Fruit fly (Drosophila melanogaster): ENCODE results near the gene PGAP1.

DNA sequence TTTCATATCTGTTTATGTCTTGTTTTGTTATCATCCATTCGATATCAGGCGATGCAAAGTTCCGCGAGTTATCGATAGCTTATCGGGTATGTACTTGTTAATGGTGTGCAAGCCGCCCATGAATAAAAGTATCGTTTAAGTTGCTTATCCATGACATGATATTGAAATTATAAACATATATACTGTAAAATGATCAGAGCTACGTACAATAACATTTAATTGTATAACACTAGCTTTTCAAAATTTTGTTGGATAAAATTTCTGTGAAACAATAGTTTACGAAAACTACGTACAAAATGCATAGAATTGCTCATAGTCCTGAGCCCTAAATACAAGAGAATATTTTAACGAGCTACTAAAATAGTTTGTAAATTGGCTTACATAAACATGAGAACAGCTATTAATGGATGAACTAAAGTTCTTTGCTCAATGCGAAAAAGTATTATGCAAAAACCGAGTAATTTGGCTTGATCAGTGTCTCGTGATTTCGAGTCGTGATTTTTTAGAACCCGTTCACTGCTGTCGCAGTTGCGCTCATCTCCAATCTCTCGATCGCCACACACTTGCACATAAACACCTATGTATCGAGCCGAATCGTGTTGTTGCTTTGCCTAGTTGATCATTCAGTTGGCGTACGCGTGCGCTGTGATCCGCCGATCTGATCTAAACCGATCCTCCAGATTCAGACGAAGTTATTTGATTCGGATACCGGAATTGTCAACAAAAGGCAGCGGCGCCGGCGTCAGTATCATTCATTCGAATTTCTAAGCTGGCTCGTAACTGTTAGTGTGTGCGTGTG lies at the start of gene PGAP1, which contains the start of gene cv:
- TF ChIP-seq CG33017 (tag; optimal IDR thresholded peaks at IDR 0.05) (no peak), CG1620 (GFP tag; optimal IDR thresholded peaks at IDR 0.05) (peak; percentile 42), Crg-1 (GFP tag; optimal IDR thresholded peaks at IDR 0.05) (peak; percentile 9), CG12768 (GFP tag; optimal IDR thresholded peaks at IDR 0.05) (no peak), CG14711 (tag; optimal IDR thresholded peaks at IDR 0.05) (peak; percentile 54)
